Worm (Caenorhabditis elegans) whole organism, L4/young adult: ENCODE data around the gene T05A7.3.

Experiments
- dao-5 ChIP-seq: sonication (generic microtip); optimal IDR thresholded peaks from 2 replicates; lab custom pipeline; 2016; ENCODE audit warnings: missing genotype, missing genetic modification characterization, moderate library complexity, missing compliant biosample characterization
- him-1 ChIP-seq: sonication (generic microtip); optimal IDR thresholded peaks from 2 replicates; lab custom pipeline; 2016; ENCODE audit warnings: missing genotype, missing genetic modification reagents, missing genetic modification characterization, missing compliant biosample characterization

DNA sequence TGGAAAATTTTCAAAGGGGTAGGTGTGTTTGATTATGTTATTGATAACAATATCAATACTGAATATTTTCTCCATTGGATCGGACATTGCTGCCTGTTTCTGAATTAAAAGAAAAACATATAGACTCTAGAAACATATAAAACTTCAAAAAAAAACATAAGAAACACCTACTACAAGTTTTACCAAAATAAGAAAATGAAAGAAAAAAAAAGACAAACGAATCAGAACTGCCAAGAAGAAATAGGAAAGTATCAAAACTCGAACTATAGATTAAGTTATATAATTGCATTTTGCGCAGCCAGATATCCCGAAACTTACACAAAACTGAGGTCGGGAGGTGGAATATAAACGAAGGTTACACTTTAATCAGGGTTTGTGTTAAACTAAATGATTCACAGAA is 10.2 kb upstream of the T05A7.3 start, which contains the start of gene T05A7.11:
- no peak for TF ChIP-seq him-1 (tag; lab: Kevin White, UChicago)
- no peak for TF ChIP-seq dao-5 (tag; lab: Kevin White, UChicago)
